Worm (Caenorhabditis elegans): ENCODE results near the gene col-161.

DNA sequence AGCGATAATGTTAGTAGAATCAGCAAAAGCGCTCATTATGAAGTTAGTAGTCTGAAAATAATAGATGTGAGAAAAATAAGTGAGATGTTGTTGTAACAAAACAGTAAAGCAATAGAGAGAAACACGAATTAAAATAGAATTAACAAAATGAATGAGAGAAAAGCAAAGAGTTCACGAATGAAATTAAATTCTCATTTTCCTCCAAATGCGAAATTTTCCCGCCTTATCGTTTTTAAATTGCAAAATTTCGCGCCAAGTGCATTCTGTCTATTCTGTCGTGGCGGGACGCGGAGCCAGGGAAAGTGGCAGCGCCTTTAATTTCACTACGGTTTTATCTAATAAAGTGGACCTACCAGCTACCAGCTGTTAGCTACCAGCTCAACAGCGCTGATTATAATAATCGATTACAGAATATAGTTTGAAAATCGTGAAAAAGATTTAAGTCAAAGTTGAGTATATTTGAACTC lies 5.6 kb downstream of the col-161 start, which contains the start of gene nasp-2:
- TF ChIP-seq nhr-11 (tag; optimal IDR thresholded peaks at IDR 0.05) (no peak), nhr-19 (GFP tag; conservative IDR thresholded peaks at IDR 0.05) (no peak), unc-86 (tag; optimal IDR thresholded peaks at IDR 0.05) (no peak), ztf-11 (tag; optimal IDR thresholded peaks at IDR 0.05) (no peak), aly-2 (tag; optimal IDR thresholded peaks at IDR 0.05) (no peak)

Data from whole organism, L1 larva.